Worm (Caenorhabditis elegans) whole organism, L3 larva: ENCODE measurements around the gene F53A10.2.
"Not testable (repeated sequence)": the region's sequence is repeated elsewhere in the genome, so short reads cannot be mapped to it uniquely, and the experiment has no call there.

Source experiments
- ZK546.5 ChIP-seq: sonication (generic microtip); optimal IDR thresholded peaks from 2 replicates; lab custom pipeline; 2017; ENCODE audit warnings: missing biosample characterization, missing genetic modification characterization
- ceh-28 ChIP-seq: fragments of 150-350 bp; optimal IDR thresholded peaks from 2 replicates; lab custom pipeline; 2014; ENCODE audit warnings: missing biosample characterization, missing genetic modification reagents, missing genetic modification characterization
- elt-1 ChIP-seq: fragments of 150-350 bp; optimal IDR thresholded peaks from 2 replicates; lab custom pipeline; 2014; ENCODE audit warnings: missing biosample characterization, missing genetic modification characterization
- fos-1 ChIP-seq: fragments of 150-350 bp; optimal IDR thresholded peaks from 2 replicates; lab custom pipeline; 2014; ENCODE audit warnings: missing biosample characterization, missing genetic modification characterization
- nhr-12 ChIP-seq: fragments of 150-350 bp; optimal IDR thresholded peaks from 2 replicates; lab custom pipeline; 2014; ENCODE audit warnings: missing biosample characterization, missing genetic modification characterization
- nhr-237 ChIP-seq: fragments of 150-350 bp; optimal IDR thresholded peaks from 2 replicates; lab custom pipeline; 2014; ENCODE audit warnings: missing biosample characterization, missing genetic modification characterization
- nhr-67 ChIP-seq: fragments of 150-350 bp; optimal IDR thresholded peaks from 2 replicates; lab custom pipeline; 2014; ENCODE audit warnings: missing biosample characterization, missing genetic modification characterization
- nhr-76 ChIP-seq: fragments of 150-350 bp; sonication (generic microtip); optimal IDR thresholded peaks from 5 replicates; lab custom pipeline; 2014; ENCODE audit warnings: missing biosample characterization, missing genetic modification characterization
- snpc-4 ChIP-seq: fragments of 150-350 bp; optimal IDR thresholded peaks from 2 replicates; lab custom pipeline; 2014; ENCODE audit warnings: missing biosample characterization, missing genetic modification characterization

F53A10.2 gene

DNA sequence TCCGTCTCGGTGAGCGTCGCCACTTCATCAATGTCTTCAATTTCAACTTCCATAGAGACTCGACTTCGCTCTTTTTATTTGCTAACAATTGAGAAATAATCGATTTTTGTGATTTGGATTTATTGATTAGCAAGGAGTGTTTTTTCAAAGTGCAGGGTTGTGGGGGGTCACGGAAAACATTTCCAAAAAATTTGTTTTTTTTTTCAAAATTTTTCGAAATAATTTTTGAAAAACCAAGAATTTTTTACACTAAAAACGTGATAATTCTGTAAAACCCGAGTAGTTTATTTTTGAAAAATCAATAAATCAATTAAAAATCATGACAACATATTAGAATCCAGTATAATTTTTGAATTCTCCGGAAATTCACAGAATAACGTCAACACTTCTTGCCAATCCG is 78.3 kb downstream of the F53A10.2 start, which contains the start of gene Y57G7A.5:
Y57G7A.5 (minus strand) TSS at position 101 of the 400 bp plus-strand sequence.
- TF ChIP-seq fos-1 (tag; lab: Kevin White, UChicago) (no peak), ceh-28 (tag; lab: Kevin White, UChicago) (peak; percentile 24)

DNA sequence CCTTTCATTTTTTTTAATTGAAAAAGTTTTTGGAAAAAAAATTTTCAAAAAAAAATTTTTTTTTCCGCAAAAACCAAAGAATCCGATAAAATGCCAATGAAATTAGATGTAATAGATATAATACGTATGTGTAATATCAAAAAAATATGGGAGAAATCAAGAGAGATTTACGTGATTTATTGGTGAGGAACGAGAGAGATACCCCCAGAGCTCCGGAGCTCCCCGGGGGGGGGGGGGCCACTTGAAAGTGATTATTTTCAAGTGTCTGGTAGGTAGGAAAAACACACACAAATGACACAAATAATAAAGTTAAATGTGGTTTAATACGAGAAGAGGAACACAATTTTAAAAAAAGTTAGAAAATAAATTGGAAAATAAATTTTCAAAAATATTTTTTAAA is 79.6 kb downstream of the F53A10.2 start, which contains the start of gene Y57G7A.11:
Y57G7A.11 (minus strand) TSS at position 101 of the 400 bp plus-strand sequence.
- no peak for TF ChIP-seq fos-1 (tag; lab: Kevin White, UChicago)
- no peak for TF ChIP-seq ZK546.5 (tag; lab: Kevin White, UChicago)
- TF ChIP-seq nhr-67 = no peak
- no peak for TF ChIP-seq snpc-4 (tag; lab: Kevin White, UChicago)
- TF ChIP-seq ceh-28 (tag; lab: Kevin White, UChicago) = no peak
- no peak for TF ChIP-seq nhr-12
- TF ChIP-seq elt-1 (tag; lab: Kevin White, UChicago) = no peak

DNA sequence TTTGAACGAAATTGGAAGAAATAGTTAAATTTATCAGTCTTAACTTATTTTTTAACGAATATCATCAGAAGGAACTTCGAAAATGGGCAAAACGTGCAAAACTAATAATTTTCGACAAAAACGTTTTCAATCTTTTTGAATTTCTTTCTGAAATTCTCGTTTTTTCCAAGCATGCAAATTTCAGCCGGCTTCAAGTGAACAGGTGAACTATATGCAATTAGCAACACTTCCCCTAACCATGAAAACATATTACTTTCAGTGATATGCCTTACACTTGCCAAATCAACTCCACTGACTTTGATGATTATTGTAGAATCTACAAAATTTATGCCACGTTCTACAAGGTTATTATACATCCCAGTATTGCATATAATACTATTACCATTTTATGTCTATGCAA is 81.2 kb downstream of the F53A10.2 start, which contains the start of gene srz-63:
srz-63 (plus strand) TSS at position 301 of the 400 bp plus-strand sequence.
- not testable (repeated sequence) for TF ChIP-seq ceh-28 (tag; lab: Kevin White, UChicago); nhr-76; nhr-237 (tag; lab: Kevin White, UChicago)
